Worm (Caenorhabditis elegans) whole organism, midembryonic: Measurements from ENCODE around the gene F21G4.1.

Source experiments
- T22C8.4 ChIP-seq: fragments of 200-800 bp; sonication (Bioruptor generic); IDR thresholded peaks from 2 replicates; pipeline ENCODE4 v1.3.6; 2022; ENCODE audit warnings: missing genetic modification characterization, missing compliant biosample characterization
- cog-1 ChIP-seq: sonication (generic microtip); optimal IDR thresholded peaks from 2 replicates; lab custom pipeline; 2016; ENCODE audit warnings: missing genetic modification characterization, missing compliant biosample characterization
- flt-1 ChIP-seq: fragments of 200-800 bp; sonication (Bioruptor generic); IDR thresholded peaks from 2 replicates; pipeline ENCODE4 v1.3.6; 2022; ENCODE audit warnings: missing genetic modification characterization, missing compliant biosample characterization
- klf-2 ChIP-seq: fragments of 200-800 bp; sonication (Bioruptor generic); conservative IDR thresholded peaks from 2 replicates; pipeline ENCODE4 v1.3.6; 2022; ENCODE audit warnings: missing genetic modification reagents, missing genetic modification characterization, missing compliant biosample characterization
- ref-1 ChIP-seq: fragments of 200-800 bp; sonication (Bioruptor generic); conservative IDR thresholded peaks from 2 replicates; pipeline ENCODE4 v1.3.6; 2022; ENCODE audit warnings: missing genetic modification reagents, missing genetic modification characterization, missing compliant biosample characterization

ce11 chrX:9924962-9925361 lies 32.8 kb upstream of the F21G4.1 start, which contains the start of gene ugt-23:
- TF ChIP-seq ref-1 (GFP tag; lab: Robert Waterston, UW): no peak
- no peak for TF ChIP-seq flt-1 (GFP tag; lab: Robert Waterston, UW)
- TF ChIP-seq klf-2: no peak
- TF ChIP-seq cog-1 (tag; lab: Kevin White, UChicago): no peak
- TF ChIP-seq T22C8.4 (GFP tag; lab: Robert Waterston, UW): no peak
